Worm (Caenorhabditis elegans): ENCODE data around the gene nphp-2.

ce11 chrV:1862954-1863353 is 32.6 kb upstream of the nphp-2 start:
- TF ChIP-seq flt-1 (GFP tag; IDR thresholded peaks at IDR 0.05) (no peak), ceh-13 (GFP tag; optimal IDR thresholded peaks at IDR 0.05) (no peak), B0310.2 (tag; optimal IDR thresholded peaks at IDR 0.05) (no peak), hmg-4 (GFP tag; optimal IDR thresholded peaks at IDR 0.05) (no peak), ama-1 (optimal IDR thresholded peaks at IDR 0.05) (no peak), sea-1 (GFP tag; conservative IDR thresholded peaks at IDR 0.05) (no peak), aly-1 (tag; optimal IDR thresholded peaks at IDR 0.05) (no peak), tbx-11 (GFP tag; IDR thresholded peaks at IDR 0.05) (no peak), scrt-1 (GFP tag; IDR thresholded peaks at IDR 0.05) (no peak), hmbx-1 (tag; optimal IDR thresholded peaks at IDR 0.05) (no peak), hnd-1 (tag; optimal IDR thresholded peaks at IDR 0.05) (no peak), tbx-37 (GFP tag; conservative IDR thresholded peaks at IDR 0.05) (no peak), pes-1 (GFP tag; IDR thresholded peaks at IDR 0.05) (no peak), ceh-36 (tag; optimal IDR thresholded peaks at IDR 0.05) (no peak)

All from whole organism, early embryonic.